Worm (Caenorhabditis elegans): ENCODE measurements around the gene W09G12.9.

DNA sequence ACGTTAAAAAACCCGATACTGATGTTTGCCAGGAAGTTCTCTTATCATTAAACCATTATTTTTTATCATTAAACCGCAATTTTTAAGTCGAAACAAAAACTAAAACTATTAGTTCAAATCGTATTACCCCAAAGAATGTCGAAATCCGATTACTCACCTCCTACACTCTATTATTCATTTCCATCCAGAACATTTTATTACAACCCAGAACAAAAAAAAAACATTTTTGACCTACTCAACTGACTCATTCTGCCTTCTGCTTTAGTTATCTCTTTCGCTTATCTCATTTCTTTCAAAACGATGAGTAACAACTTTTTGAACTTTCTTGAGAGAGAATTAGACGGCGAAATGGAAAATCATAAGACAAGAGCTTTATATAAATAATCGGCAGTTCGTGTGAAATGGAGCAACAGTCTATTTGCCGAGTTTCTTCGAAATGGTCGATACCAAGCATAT lies 12.3 kb downstream of the W09G12.9 start, which contains the start of gene W09G12.7:
- TF ChIP-seq dao-5 (tag; optimal IDR thresholded peaks at IDR 0.05) (no peak), W03F9.2 (tag; optimal IDR thresholded peaks at IDR 0.05) (no peak), him-1 (tag; optimal IDR thresholded peaks at IDR 0.05) (no peak)

Data from whole organism, L4/young adult.